Fruit fly (Drosophila melanogaster) whole organism, embryonic: Measurements from ENCODE around the gene Tsp5D.

Experiments
- Ada2b ChIP-seq: fragments of 200-800 bp; sonication (Bioruptor generic); IDR thresholded peaks from 2 replicates; pipeline ENCODE4 v1.3.6; 2022; ENCODE audit warnings: missing biosample characterization, missing genetic modification characterization
- Antp ChIP-seq: fragments of 200-800 bp; sonication (Bioruptor generic); optimal IDR thresholded peaks from 3 replicates; lab custom pipeline; 2016; ENCODE audit warnings: missing biosample characterization, missing genetic modification characterization
- Atf6 ChIP-seq: fragments of 200-800 bp; sonication (Bioruptor generic); IDR thresholded peaks from 2 replicates; pipeline ENCODE4 v1.3.6; 2022; ENCODE audit warnings: missing biosample characterization, missing genetic modification characterization
- BEAF-32 ChIP-seq: fragments of 200-800 bp; sonication (Bioruptor generic); optimal IDR thresholded peaks from 3 replicates; lab custom pipeline; 2017; ENCODE audit warnings: missing biosample characterization, missing genetic modification characterization, mild to moderate bottlenecking, moderate library complexity, missing genetic modification reagents
- Bgb ChIP-seq: fragments of 200-800 bp; sonication (Bioruptor generic); IDR thresholded peaks from 2 replicates; pipeline ENCODE4 v1.3.6; 2022; ENCODE audit warnings: missing biosample characterization, missing genetic modification characterization; ENCODE audit not compliant: partially characterized antibody
- CG11560 ChIP-seq: fragments of 200-800 bp; sonication (Bioruptor generic); IDR thresholded peaks from 3 replicates; pipeline ENCODE4 v1.3.6; 2022; ENCODE audit warnings: missing biosample characterization, missing genetic modification characterization
- CG12219 ChIP-seq: fragments of 200-800 bp; sonication (Bioruptor generic); optimal IDR thresholded peaks from 3 replicates; lab custom pipeline; 2018; ENCODE audit warnings: missing biosample characterization, mild to moderate bottlenecking, missing genetic modification characterization
- CG1233 ChIP-seq: fragments of 200-800 bp; sonication (Bioruptor generic); optimal IDR thresholded peaks from 4 replicates; lab custom pipeline; 2018; ENCODE audit warnings: missing biosample characterization, mild to moderate bottlenecking, missing genetic modification characterization
- CG17912 ChIP-seq: fragments of 200-800 bp; sonication (Bioruptor generic); optimal IDR thresholded peaks from 2 replicates; lab custom pipeline; 2018; ENCODE audit warnings: missing biosample characterization, mild to moderate bottlenecking, missing genetic modification characterization
- CG18476 ChIP-seq: fragments of 200-800 bp; sonication (Bioruptor generic); optimal IDR thresholded peaks from 2 replicates; lab custom pipeline; 2016; ENCODE audit warnings: missing biosample characterization, mild to moderate bottlenecking, missing genetic modification characterization
- CG31441 ChIP-seq: fragments of 200-800 bp; sonication (Bioruptor generic); IDR thresholded peaks from 2 replicates; pipeline ENCODE4 v1.3.6; 2022; ENCODE audit warnings: missing biosample characterization, missing genetic modification characterization
- CG34224 ChIP-seq: fragments of 200-800 bp; sonication (Bioruptor generic); IDR thresholded peaks from 3 replicates; pipeline ENCODE4 v1.3.6; 2022; ENCODE audit warnings: missing biosample characterization, missing genetic modification characterization; ENCODE audit not compliant: partially characterized antibody
- CG4328 ChIP-seq: fragments of 200-800 bp; sonication (Bioruptor generic); optimal IDR thresholded peaks from 3 replicates; lab custom pipeline; 2017; ENCODE audit warnings: missing biosample characterization, missing genetic modification reagents, missing genetic modification characterization
- CG4404 ChIP-seq: fragments of 200-800 bp; sonication (Bioruptor generic); IDR thresholded peaks from 2 replicates; pipeline ENCODE4 v1.3.6; 2022; ENCODE audit warnings: missing biosample characterization, missing genetic modification characterization
- CG7271 ChIP-seq: fragments of 200-800 bp; sonication (Bioruptor generic); optimal IDR thresholded peaks from 2 replicates; lab custom pipeline; 2018; ENCODE audit warnings: missing biosample characterization, mild to moderate bottlenecking, missing genetic modification characterization, moderate library complexity
- CG7839 ChIP-seq: fragments of 200-800 bp; sonication (Bioruptor generic); optimal IDR thresholded peaks from 3 replicates; lab custom pipeline; 2018; ENCODE audit warnings: missing biosample characterization, mild to moderate bottlenecking, missing genetic modification characterization, moderate library complexity
- CG9727 ChIP-seq: fragments of 200-800 bp; sonication (Bioruptor generic); optimal IDR thresholded peaks from 3 replicates; lab custom pipeline; 2017; ENCODE audit warnings: missing biosample characterization, mild to moderate bottlenecking, missing genetic modification characterization
- Deaf1 ChIP-seq: fragments of 200-800 bp; optimal IDR thresholded peaks from 3 replicates; lab custom pipeline; 2019; ENCODE audit warnings: missing biosample characterization, mild to moderate bottlenecking, missing genetic modification characterization, moderate library complexity
- Dp ChIP-seq: fragments of 200-800 bp; sonication (Bioruptor generic); optimal IDR thresholded peaks from 2 replicates; lab custom pipeline; 2018; ENCODE audit warnings: missing biosample characterization, mild to moderate bottlenecking, missing genetic modification characterization, moderate library complexity
- Drgx ChIP-seq: fragments of 200-800 bp; sonication (Bioruptor generic); IDR thresholded peaks from 2 replicates; pipeline ENCODE4 v1.3.6; 2022; ENCODE audit warnings: missing biosample characterization, missing genetic modification characterization
- E2f1 ChIP-seq: fragments of 200-800 bp; sonication (Bioruptor generic); IDR thresholded peaks from 2 replicates; pipeline ENCODE4 v1.3.6; 2022; ENCODE audit warnings: missing biosample characterization, missing genetic modification characterization
- Elba2 ChIP-seq: fragments of 200-800 bp; sonication (Bioruptor generic); optimal IDR thresholded peaks from 3 replicates; lab custom pipeline; 2016; ENCODE audit warnings: missing biosample characterization, missing genetic modification characterization
- HmgD ChIP-seq: fragments of 200-800 bp; sonication (Bioruptor generic); optimal IDR thresholded peaks from 3 replicates; lab custom pipeline; 2016; ENCODE audit warnings: missing biosample characterization, missing genetic modification characterization
- Hr51 ChIP-seq, 2 experiments: fragments of 200-800 bp; sonication (Bioruptor generic); optimal IDR thresholded peaks; 2 replicates in 1 of 2; 3 replicates in 1 of 2; lab custom pipeline; 2016 to 2018; ENCODE audit warnings: missing biosample characterization in 2 of 2, missing genetic modification characterization in 2 of 2, mild to moderate bottlenecking in 1 of 2, moderate library complexity in 1 of 2
- NfI ChIP-seq: fragments of 200-800 bp; sonication (Bioruptor generic); optimal IDR thresholded peaks from 3 replicates; lab custom pipeline; 2018; ENCODE audit warnings: missing biosample characterization, mild to moderate bottlenecking, missing genetic modification characterization, moderate library complexity
- Ptx1 ChIP-seq: fragments of 200-800 bp; sonication (Bioruptor generic); IDR thresholded peaks from 2 replicates; pipeline ENCODE4 v1.3.6; 2022; ENCODE audit warnings: missing biosample characterization, missing genetic modification characterization
- Rfx ChIP-seq: fragments of 200-800 bp; sonication (Bioruptor generic); IDR thresholded peaks from 2 replicates; pipeline ENCODE4 v1.3.6; 2022; ENCODE audit warnings: missing biosample characterization, missing genetic modification characterization
- Six4 ChIP-seq: fragments of 200-800 bp; sonication (Bioruptor generic); optimal IDR thresholded peaks from 2 replicates; lab custom pipeline; 2016; ENCODE audit warnings: missing biosample characterization, missing genetic modification characterization
- aop ChIP-seq: fragments of 200-800 bp; sonication (Bioruptor generic); IDR thresholded peaks from 2 replicates; pipeline ENCODE4 v1.3.6; 2022; ENCODE audit warnings: missing biosample characterization, missing genetic modification characterization
- ci ChIP-seq: fragments of 200-800 bp; sonication (Bioruptor generic); IDR thresholded peaks from 3 replicates; pipeline ENCODE4 v1.3.6; 2022; ENCODE audit warnings: missing biosample characterization, missing genetic modification characterization
- crp ChIP-seq, 2 experiments: fragments of 200-800 bp; sonication (Bioruptor generic); optimal IDR thresholded peaks; 2 replicates in 1 of 2; 3 replicates in 1 of 2; lab custom pipeline; 2017; ENCODE audit warnings: missing biosample characterization in 2 of 2, missing genetic modification characterization in 2 of 2, mild to moderate bottlenecking in 1 of 2, moderate library complexity in 1 of 2
- disco-r ChIP-seq: fragments of 200-800 bp; sonication (Bioruptor generic); optimal IDR thresholded peaks from 2 replicates; lab custom pipeline; 2016; ENCODE audit warnings: missing biosample characterization, missing genetic modification characterization
- dmrt99B ChIP-seq: fragments of 200-800 bp; sonication (Bioruptor generic); optimal IDR thresholded peaks from 2 replicates; lab custom pipeline; 2018; ENCODE audit warnings: missing biosample characterization, mild to moderate bottlenecking, missing genetic modification characterization, moderate library complexity
- dysf ChIP-seq: fragments of 200-800 bp; sonication (Bioruptor generic); IDR thresholded peaks from 3 replicates; pipeline ENCODE4 v1.3.6; 2022; ENCODE audit warnings: missing biosample characterization, missing genetic modification characterization
- ftz-f1 ChIP-seq: fragments of 200-800 bp; sonication (Bioruptor generic); optimal IDR thresholded peaks from 2 replicates; lab custom pipeline; 2016; ENCODE audit warnings: missing biosample characterization, missing genetic modification characterization
- gem ChIP-seq: fragments of 200-800 bp; sonication (Bioruptor generic); optimal IDR thresholded peaks from 2 replicates; lab custom pipeline; 2019; ENCODE audit warnings: missing biosample characterization, mild to moderate bottlenecking, missing genetic modification characterization, moderate library complexity
- grau ChIP-seq: fragments of 200-800 bp; optimal IDR thresholded peaks from 3 replicates; lab custom pipeline; 2019; ENCODE audit warnings: missing biosample characterization, mild to moderate bottlenecking, missing genetic modification characterization, moderate library complexity
- grn ChIP-seq: fragments of 200-800 bp; sonication (Bioruptor generic); optimal IDR thresholded peaks from 3 replicates; lab custom pipeline; 2017; ENCODE audit warnings: missing biosample characterization, missing genetic modification characterization
- klu ChIP-seq: fragments of 200-800 bp; sonication (Bioruptor generic); IDR thresholded peaks from 2 replicates; pipeline ENCODE4 v1.3.6; 2022; ENCODE audit warnings: missing biosample characterization, missing genetic modification characterization
- nerfin-2 ChIP-seq: fragments of 200-800 bp; sonication (Bioruptor generic); IDR thresholded peaks from 2 replicates; pipeline ENCODE4 v1.3.6; 2022; ENCODE audit warnings: missing biosample characterization, missing genetic modification characterization; ENCODE audit not compliant: partially characterized antibody
- so ChIP-seq: fragments of 200-800 bp; sonication (Bioruptor generic); IDR thresholded peaks from 3 replicates; pipeline ENCODE4 v1.3.6; 2022; ENCODE audit warnings: missing biosample characterization, missing genetic modification characterization
- stc ChIP-seq: fragments of 200-800 bp; sonication (Bioruptor generic); IDR thresholded peaks from 2 replicates; pipeline ENCODE4 v1.3.6; 2022; ENCODE audit warnings: missing biosample characterization, missing genetic modification characterization
- sug ChIP-seq: fragments of 200-800 bp; optimal IDR thresholded peaks from 2 replicates; lab custom pipeline; 2019; ENCODE audit warnings: missing biosample characterization, mild to moderate bottlenecking, missing genetic modification characterization, moderate library complexity
- tap ChIP-seq: fragments of 200-800 bp; optimal IDR thresholded peaks from 3 replicates; lab custom pipeline; 2019; ENCODE audit warnings: missing biosample characterization, mild to moderate bottlenecking, missing genetic modification characterization, moderate library complexity
- tll ChIP-seq, 2 experiments: fragments of 200-800 bp in 1 of 2; fragments of >200 bp in 1 of 2; sonication (Bioruptor generic) in 1 of 2; optimal IDR thresholded peaks; 2 replicates each; lab custom pipeline; 2017 to 2019; ENCODE audit warnings: missing biosample characterization in 2 of 2, missing genetic modification characterization in 2 of 2, mild to moderate bottlenecking in 1 of 2, moderate library complexity in 1 of 2
- tup ChIP-seq: fragments of 200-800 bp; sonication (Bioruptor generic); optimal IDR thresholded peaks from 2 replicates; lab custom pipeline; 2016; ENCODE audit warnings: missing biosample characterization, mild to moderate bottlenecking, missing genetic modification characterization, moderate library complexity
- vnd ChIP-seq: fragments of 200-800 bp; sonication (Bioruptor generic); IDR thresholded peaks from 3 replicates; pipeline ENCODE4 v1.3.6; 2022; ENCODE audit warnings: missing biosample characterization, missing genetic modification characterization; ENCODE audit not compliant: partially characterized antibody
- zen2 ChIP-seq: fragments of 200-800 bp; sonication (Bioruptor generic); IDR thresholded peaks from 3 replicates; pipeline ENCODE4 v1.3.6; 2022; ENCODE audit warnings: missing biosample characterization, missing genetic modification characterization; ENCODE audit not compliant: partially characterized antibody
- zfh1 ChIP-seq: fragments of 200-800 bp; sonication (Bioruptor generic); IDR thresholded peaks from 3 replicates; pipeline ENCODE4 v1.3.6; 2022; ENCODE audit warnings: missing biosample characterization, missing genetic modification characterization

Gene Tsp5D

dm6 chrX:6067281-6068008, 7.2 kb downstream of the Tsp5D start, which contains the start of gene CG5928 (continued):
- TF ChIP-seq Ptx1 (GFP tag; lab: Robert Waterston, UW) (peak; percentile 54), HmgD (GFP tag; lab: Kevin White, UChicago) (no peak), grn (no peak), grau (peak; percentile 48), CG17912 (no peak), Rfx (GFP tag; lab: Robert Waterston, UW) (peak; percentile 17; the same call in 1 of the 2 replicates), CG11560 (tag; lab: Robert Waterston, UW) (no peak), CG9727 (GFP tag; lab: Kevin White, UChicago) (no peak), vnd (GFP tag; lab: Robert Waterston, UW) (no peak), aop (GFP tag; lab: Robert Waterston, UW) (no peak), Dp (GFP tag; lab: Kevin White, UChicago) (no peak), tup (no peak), zen2 (GFP tag; lab: Robert Waterston, UW) (no peak), sug (tag; lab: Kevin White, UChicago) (peak; percentile 12), tll (GFP tag; optimal IDR thresholded peaks at IDR 0.05; lab: Kevin White, UChicago) (no peak), disco-r (no peak), E2f1 (GFP tag; lab: Robert Waterston, UW) (peak; percentile 21; the same call in 1 of the 2 replicates), Six4 (GFP tag; lab: Kevin White, UChicago) (peak; percentile 15), Drgx (GFP tag; lab: Robert Waterston, UW) (no peak), stc (GFP tag; lab: Robert Waterston, UW) (peak; percentile 52; the same call in 1 of the 2 replicates), dysf (GFP tag; lab: Robert Waterston, UW) (peak; percentile 44; the same call in 2 of the 3 replicates), Bgb (GFP tag; lab: Robert Waterston, UW) (no peak), CG1233 (no peak), dmrt99B (peak; percentile 63), gem (tag; lab: Kevin White, UChicago) (peak; percentile 63), BEAF-32 (no peak), CG34224 (no peak), Antp (GFP tag; lab: Kevin White, UChicago) (no peak), Atf6 (GFP tag; lab: Robert Waterston, UW) (peak; percentile 21; the same call in 1 of the 2 replicates), Deaf1 (tag; lab: Kevin White, UChicago) (peak; percentile 35), klu (GFP tag; lab: Robert Waterston, UW) (no peak), CG18476 (GFP tag; lab: Kevin White, UChicago) (peak; percentile 13), NfI (GFP tag; lab: Kevin White, UChicago) (peak; percentile 7), CG7271 (tag; lab: Kevin White, UChicago) (no peak), CG31441 (GFP tag; lab: Robert Waterston, UW) (peak; percentile 57), CG4328 (no peak), ftz-f1 (GFP tag; lab: Kevin White, UChicago) (no peak), Hr51 (GFP tag; optimal IDR thresholded peaks at IDR 0.05; lab: Kevin White, UChicago) (peak in 1 of 2 experiments; percentile 76), zfh1 (GFP tag; lab: Robert Waterston, UW) (no peak), Ada2b (GFP tag; lab: Robert Waterston, UW) (peak; percentile 43; the same call in 1 of the 2 replicates), tap (tag; lab: Kevin White, UChicago) (peak; percentile 52), so (GFP tag; lab: Robert Waterston, UW) (peak; percentile 53; the same call in 1 of the 3 replicates), Elba2 (no peak), nerfin-2 (GFP tag; lab: Robert Waterston, UW) (no peak), ci (GFP tag; lab: Robert Waterston, UW) (no peak), CG12219 (GFP tag; lab: Kevin White, UChicago) (no peak), crp (GFP tag; optimal IDR thresholded peaks at IDR 0.05; lab: Kevin White, UChicago) (no peak), CG7839 (tag; lab: Kevin White, UChicago) (peak; percentile 47), CG4404 (GFP tag; lab: Robert Waterston, UW) (no peak)
